Worm (Caenorhabditis elegans) whole organism, L1 larva: ENCODE results near the gene F14H8.4.

Source experiments
- C34B4.2 ChIP-seq: sonication (generic microtip); optimal IDR thresholded peaks from 2 replicates; lab custom pipeline; 2017; ENCODE audit warnings: mild to moderate bottlenecking, missing genetic modification characterization, missing compliant biosample characterization
- aly-2 ChIP-seq: fragments of 150-350 bp; optimal IDR thresholded peaks from 2 replicates; lab custom pipeline; 2014; ENCODE audit warnings: missing biosample characterization, missing genetic modification characterization
- ama-1 ChIP-seq: fragments of 150-350 bp; optimal IDR thresholded peaks from 2 replicates; lab custom pipeline; 2014
- blmp-1 ChIP-seq: fragments of 150-350 bp; optimal IDR thresholded peaks from 2 replicates; lab custom pipeline; 2014; ENCODE audit warnings: missing biosample characterization, missing genetic modification characterization
- ceh-88 ChIP-seq: fragments of 200-800 bp; sonication (Bioruptor generic); IDR thresholded peaks from 2 replicates; pipeline ENCODE4 v1.3.6; 2022; ENCODE audit warnings: missing genetic modification characterization, missing compliant biosample characterization
- ceh-90 ChIP-seq: sonication (generic microtip); optimal IDR thresholded peaks from 2 replicates; lab custom pipeline; 2016; ENCODE audit warnings: missing genetic modification characterization, missing compliant biosample characterization
- ces-1 ChIP-seq: fragments of 150-350 bp; optimal IDR thresholded peaks from 2 replicates; lab custom pipeline; 2014; ENCODE audit warnings: missing biosample characterization, missing genetic modification reagents, missing genetic modification characterization
- dpl-1 ChIP-seq, 3 experiments: fragments of 150-350 bp in 2 of 3; sonication (generic microtip) in 1 of 3; optimal IDR thresholded peaks; 2 replicates each; lab custom pipeline; 2014 to 2017; ENCODE audit warnings: missing biosample characterization in 3 of 3, missing genetic modification characterization in 3 of 3, missing genetic modification reagents in 3 of 3
- dsc-1 ChIP-seq: sonication (generic microtip); optimal IDR thresholded peaks from 2 replicates; lab custom pipeline; 2016; ENCODE audit warnings: mild to moderate bottlenecking, missing genetic modification characterization, missing compliant biosample characterization
- efl-1 ChIP-seq, 4 experiments: fragments of 150-350 bp; optimal IDR thresholded peaks in 3 of 4; peaks in 1 of 4; 1 replicate in 1 of 4; 2 replicates in 3 of 4; lab custom pipeline; 2014; ENCODE audit warnings: missing biosample characterization in 2 of 4, missing genetic modification characterization in 2 of 4, missing genetic modification reagents in 2 of 4
- efl-3 ChIP-seq: fragments of 200-800 bp; sonication (Bioruptor generic); optimal IDR thresholded peaks from 2 replicates; lab custom pipeline; 2018; ENCODE audit warnings: mild to moderate bottlenecking, missing genetic modification characterization, missing compliant biosample characterization
- egl-13 ChIP-seq: sonication (generic microtip); optimal IDR thresholded peaks from 2 replicates; lab custom pipeline; 2016; ENCODE audit warnings: missing genotype, missing genetic modification reagents, missing genetic modification characterization, missing compliant biosample characterization
- egl-27 ChIP-seq, 2 experiments: fragments of 150-350 bp in 1 of 2; sonication (generic microtip); optimal IDR thresholded peaks; 3 replicates each; lab custom pipeline; 2017 to 2018; ENCODE audit warnings: missing biosample characterization in 2 of 2, missing genetic modification characterization in 2 of 2, missing genetic modification reagents in 2 of 2
- elt-2 ChIP-seq: sonication (generic microtip); optimal IDR thresholded peaks from 2 replicates; lab custom pipeline; 2016; ENCODE audit warnings: missing genetic modification characterization, mild to moderate bottlenecking, inconsistent platforms, missing compliant biosample characterization, missing genetic modification reagents
- fkh-10 ChIP-seq: sonication (generic microtip); optimal IDR thresholded peaks from 2 replicates; lab custom pipeline; 2017; ENCODE audit warnings: missing biosample characterization, missing genetic modification reagents, missing genetic modification characterization
- fkh-4 ChIP-seq: sonication (generic microtip); optimal IDR thresholded peaks from 2 replicates; lab custom pipeline; 2016; ENCODE audit warnings: missing compliant biosample characterization, missing genetic modification characterization, borderline replicate concordance
- fkh-8 ChIP-seq: sonication (generic microtip); optimal IDR thresholded peaks from 2 replicates; lab custom pipeline; 2016; ENCODE audit warnings: mild to moderate bottlenecking, missing genetic modification characterization, missing compliant biosample characterization
- hlh-17 ChIP-seq: fragments of 200-800 bp; sonication (Bioruptor generic); optimal IDR thresholded peaks from 2 replicates; lab custom pipeline; 2018; ENCODE audit warnings: missing genetic modification characterization, mild to moderate bottlenecking, missing compliant biosample characterization, moderate library complexity, borderline replicate concordance
- hlh-4 ChIP-seq: sonication (generic microtip); optimal IDR thresholded peaks from 2 replicates; lab custom pipeline; 2016; ENCODE audit warnings: mild to moderate bottlenecking, missing genetic modification characterization, missing compliant biosample characterization
- hpl-2 ChIP-seq: fragments of 150-350 bp; optimal IDR thresholded peaks from 2 replicates; lab custom pipeline; 2014; ENCODE audit warnings: missing biosample characterization, missing genetic modification reagents, missing genetic modification characterization
- irx-1 ChIP-seq: sonication (generic microtip); optimal IDR thresholded peaks from 2 replicates; lab custom pipeline; 2016; ENCODE audit warnings: missing genetic modification characterization, missing compliant biosample characterization
- isw-1 ChIP-seq: fragments of 200-800 bp; sonication (Bioruptor generic); IDR thresholded peaks from 2 replicates; pipeline ENCODE4 v1.3.6; 2022; ENCODE audit warnings: missing genetic modification characterization, missing compliant biosample characterization
- lin-15B ChIP-seq: fragments of 150-350 bp; sonication (generic microtip); optimal IDR thresholded peaks from 3 replicates; lab custom pipeline; 2014; ENCODE audit warnings: missing biosample characterization, missing genetic modification characterization
- lin-39 ChIP-seq: fragments of 150-350 bp; optimal IDR thresholded peaks from 2 replicates; lab custom pipeline; 2014; ENCODE audit warnings: missing biosample characterization, missing genetic modification reagents, missing genetic modification characterization
- lsy-2 ChIP-seq, 2 experiments: fragments of 150-350 bp; optimal IDR thresholded peaks; 2 replicates each; lab custom pipeline; 2014; ENCODE audit warnings: missing biosample characterization in 2 of 2, missing genetic modification characterization in 2 of 2
- mab-9 ChIP-seq: fragments of 200-800 bp; sonication (Bioruptor generic); IDR thresholded peaks from 2 replicates; pipeline ENCODE4 v1.3.6; 2022; ENCODE audit warnings: missing genetic modification reagents, missing genetic modification characterization, missing compliant biosample characterization
- mdl-1 ChIP-seq, 2 experiments: fragments of 150-350 bp; optimal IDR thresholded peaks; 2 replicates each; lab custom pipeline; 2014 to 2017; ENCODE audit warnings: missing biosample characterization in 2 of 2, missing genetic modification characterization in 2 of 2, inconsistent platforms in 1 of 2
- mep-1 ChIP-seq: fragments of 150-350 bp; optimal IDR thresholded peaks from 2 replicates; lab custom pipeline; 2014; ENCODE audit warnings: missing biosample characterization, missing genetic modification characterization
- nhr-11 ChIP-seq: fragments of 150-350 bp; optimal IDR thresholded peaks from 2 replicates; lab custom pipeline; 2014; ENCODE audit warnings: missing biosample characterization, missing genetic modification characterization
- nhr-12 ChIP-seq: sonication (generic microtip); optimal IDR thresholded peaks from 2 replicates; lab custom pipeline; 2017; ENCODE audit warnings: missing biosample characterization, missing genetic modification characterization
- nhr-19 ChIP-seq: fragments of 200-800 bp; sonication (Bioruptor generic); conservative IDR thresholded peaks from 2 replicates; pipeline ENCODE4 v1.3.6; 2022; ENCODE audit warnings: missing genetic modification characterization, missing compliant biosample characterization
- nhr-20 ChIP-seq: sonication (generic microtip); optimal IDR thresholded peaks from 2 replicates; lab custom pipeline; 2016; ENCODE audit warnings: mild to moderate bottlenecking, missing genetic modification characterization, missing compliant biosample characterization
- nhr-28 ChIP-seq: fragments of 150-350 bp; optimal IDR thresholded peaks from 2 replicates; lab custom pipeline; 2014; ENCODE audit warnings: missing biosample characterization, missing genetic modification characterization
- nhr-47 ChIP-seq: sonication (generic microtip); optimal IDR thresholded peaks from 2 replicates; lab custom pipeline; 2016; ENCODE audit warnings: mild to moderate bottlenecking, missing genetic modification characterization, moderate library complexity, missing compliant biosample characterization
- nhr-71 ChIP-seq: sonication (generic microtip); optimal IDR thresholded peaks from 2 replicates; lab custom pipeline; 2016; ENCODE audit warnings: mild to moderate bottlenecking, missing genetic modification characterization, moderate library complexity, missing compliant biosample characterization
- nhr-76 ChIP-seq: sonication (generic microtip); optimal IDR thresholded peaks from 2 replicates; lab custom pipeline; 2017; ENCODE audit warnings: missing biosample characterization, missing genetic modification characterization
- nhr-77 ChIP-seq: fragments of 150-350 bp; optimal IDR thresholded peaks from 2 replicates; lab custom pipeline; 2014; ENCODE audit warnings: missing biosample characterization, missing genetic modification characterization
- pax-3 ChIP-seq: fragments of 200-800 bp; sonication (Bioruptor generic); optimal IDR thresholded peaks from 2 replicates; lab custom pipeline; 2018; ENCODE audit warnings: mild to moderate bottlenecking, missing genetic modification characterization, moderate library complexity, missing compliant biosample characterization
- pqm-1 ChIP-seq: sonication (generic microtip); optimal IDR thresholded peaks from 3 replicates; lab custom pipeline; 2017; ENCODE audit warnings: missing biosample characterization, missing genetic modification characterization
- snpc-4 ChIP-seq: fragments of 150-350 bp; optimal IDR thresholded peaks from 2 replicates; lab custom pipeline; 2014; ENCODE audit warnings: missing biosample characterization, missing genetic modification characterization
- snu-23 ChIP-seq: sonication (generic microtip); optimal IDR thresholded peaks from 2 replicates; lab custom pipeline; 2016; ENCODE audit warnings: missing genetic modification characterization, missing compliant biosample characterization
- sox-4 ChIP-seq: sonication (generic microtip); optimal IDR thresholded peaks from 2 replicates; lab custom pipeline; 2016; ENCODE audit warnings: missing genetic modification characterization, missing compliant biosample characterization
- sptf-1 ChIP-seq: fragments of 150-350 bp; optimal IDR thresholded peaks from 2 replicates; lab custom pipeline; 2014; ENCODE audit warnings: missing biosample characterization, missing genetic modification characterization
- swsn-7 ChIP-seq: sonication (generic microtip); optimal IDR thresholded peaks from 2 replicates; lab custom pipeline; 2016; ENCODE audit warnings: missing genetic modification characterization, missing compliant biosample characterization
- tbx-2 ChIP-seq: sonication (generic microtip); optimal IDR thresholded peaks from 2 replicates; lab custom pipeline; 2016; ENCODE audit warnings: missing genetic modification characterization, missing compliant biosample characterization
- unc-62 ChIP-seq: fragments of 150-350 bp; optimal IDR thresholded peaks from 2 replicates; lab custom pipeline; 2014; ENCODE audit warnings: missing biosample characterization, missing genetic modification reagents, missing genetic modification characterization
- vab-15 ChIP-seq: sonication (generic microtip); optimal IDR thresholded peaks from 2 replicates; lab custom pipeline; 2017; ENCODE audit warnings: missing genotype, mild to moderate bottlenecking, missing genetic modification characterization, missing compliant biosample characterization
- xbp-1 ChIP-seq: sonication (generic microtip); optimal IDR thresholded peaks from 2 replicates; lab custom pipeline; 2016; ENCODE audit warnings: missing genetic modification characterization, missing compliant biosample characterization
- zag-1 ChIP-seq: fragments of 150-350 bp; optimal IDR thresholded peaks from 2 replicates; lab custom pipeline; 2014; ENCODE audit warnings: missing biosample characterization, missing genetic modification characterization
- zip-4 ChIP-seq: fragments of 200-800 bp; sonication (Bioruptor generic); optimal IDR thresholded peaks from 2 replicates; lab custom pipeline; 2018; ENCODE audit warnings: mild to moderate bottlenecking, missing genetic modification characterization, moderate library complexity, missing compliant biosample characterization
- ztf-4 ChIP-seq: fragments of 150-350 bp; optimal IDR thresholded peaks from 2 replicates; lab custom pipeline; 2014; ENCODE audit warnings: missing biosample characterization, missing genetic modification characterization

Gene F14H8.4

DNA sequence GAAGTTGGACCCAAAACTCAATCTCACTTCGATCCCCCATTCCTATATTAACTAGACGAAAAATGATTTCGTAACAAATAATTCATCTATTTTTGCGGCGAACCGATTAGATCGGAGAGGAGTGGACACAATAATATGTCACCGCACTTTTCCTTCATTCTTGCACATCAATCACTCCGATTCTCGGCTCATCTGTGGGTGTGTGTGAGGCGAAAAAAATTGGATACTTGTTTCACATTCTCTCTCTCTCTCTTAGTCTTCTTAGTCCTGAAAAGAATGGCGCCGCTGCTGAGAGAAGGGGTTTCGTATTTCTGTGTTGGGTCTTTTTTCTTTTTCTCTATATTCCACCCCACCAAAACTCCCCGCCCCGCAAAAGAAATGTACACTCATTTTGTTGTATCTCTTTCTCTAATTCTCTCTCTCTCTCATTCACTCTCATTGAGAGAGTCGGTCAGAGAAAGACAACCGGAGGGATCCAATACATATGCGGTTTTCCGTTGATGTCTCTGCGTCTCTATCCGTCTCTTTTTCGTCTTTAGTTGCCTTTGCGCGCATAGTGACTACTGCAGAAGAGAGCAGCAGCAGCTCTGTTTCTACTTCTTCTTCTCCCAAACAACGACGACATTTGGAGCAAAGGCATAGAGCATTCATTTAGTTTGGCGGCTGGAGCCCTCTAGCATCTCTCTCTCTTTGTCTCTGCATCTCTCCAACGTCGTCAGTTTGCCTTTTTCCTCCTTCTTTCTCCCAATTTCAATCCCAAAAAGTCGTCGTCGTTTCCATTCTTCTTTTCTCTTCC lies 47.6 kb downstream of the F14H8.4 start, which contains the start of gene unc-76 (continued):
- TF ChIP-seq swsn-7 (tag; lab: Kevin White, UChicago) (peak; percentile 90), ceh-90 (no peak), nhr-71 (tag; lab: Kevin White, UChicago) (peak; percentile 94), lin-39 (peak; percentile 63), tbx-2 (tag; lab: Kevin White, UChicago) (peak; percentile 91), vab-15 (tag; lab: Kevin White, UChicago) (no peak), egl-27 (tag; optimal IDR thresholded peaks at IDR 0.05; lab: Kevin White, UChicago) (peak; percentile 58 to 76), ceh-88 (GFP tag; lab: Robert Waterston, UW) (no peak; the same call in 1 of the 2 replicates), ztf-4 (tag; lab: Kevin White, UChicago) (peak; percentile 53), mdl-1 (tag; optimal IDR thresholded peaks at IDR 0.05; lab: Kevin White, UChicago) (peak in 1 of 2 experiments; percentile 50), hpl-2 (GFP tag; lab: Kevin White, UChicago) (no peak), nhr-20 (peak; percentile 81), nhr-76 (no peak), nhr-47 (tag; lab: Kevin White, UChicago) (peak; percentile 88), efl-3 (GFP tag; lab: Kevin White, UChicago) (no peak), pax-3 (tag; lab: Kevin White, UChicago) (peak; percentile 88), hlh-4 (no peak), C34B4.2 (tag; lab: Kevin White, UChicago) (no peak), nhr-11 (tag; lab: Kevin White, UChicago) (peak; percentile 63), fkh-8 (tag; lab: Kevin White, UChicago) (peak; percentile 95), mab-9 (GFP tag; lab: Robert Waterston, UW) (peak; percentile 74), nhr-12 (tag; lab: Kevin White, UChicago) (no peak), elt-2 (no peak), fkh-10 (GFP tag; lab: Kevin White, UChicago) (peak; percentile 56), nhr-28 (no peak), fkh-4 (tag; lab: Kevin White, UChicago) (peak; percentile 40), dpl-1 (GFP tag; optimal IDR thresholded peaks at IDR 0.05; lab: Kevin White, UChicago) (peak; percentile 49 to 59 (median 57)), egl-13 (no peak), hlh-17 (no peak), zag-1 (tag; lab: Kevin White, UChicago) (peak; percentile 91), irx-1 (peak; percentile 80), dsc-1 (peak; percentile 89), ama-1 (lab: Kevin White, UChicago) (no peak), xbp-1 (tag; lab: Kevin White, UChicago) (peak; percentile 80), aly-2 (tag; lab: Kevin White, UChicago) (peak; percentile 41), unc-62 (GFP tag; lab: Kevin White, UChicago) (no peak), lsy-2 (tag; optimal IDR thresholded peaks at IDR 0.05; lab: Kevin White, UChicago) (peak; percentile 76 to 87), ces-1 (no peak), efl-1 (optimal IDR thresholded peaks at IDR 0.05; lab: Kevin White, UChicago) (peak; percentile 76 to 80), efl-1 (GFP tag; optimal IDR thresholded peaks at IDR 0.05 in 1 of 2; lab: Kevin White, UChicago) (peak; percentile 52 to 94), snpc-4 (peak; percentile 40), isw-1 (GFP tag; lab: Robert Waterston, UW) (peak; percentile 68), snu-23 (peak; percentile 90), lin-15B (tag; lab: Kevin White, UChicago) (peak; percentile 29), nhr-19 (peak; percentile 81), pqm-1 (tag; lab: Kevin White, UChicago) (no peak), zip-4 (no peak), blmp-1 (tag; lab: Kevin White, UChicago) (peak; percentile 36), sptf-1 (tag; lab: Kevin White, UChicago) (no peak), nhr-77 (tag; lab: Kevin White, UChicago) (peak; percentile 71), sox-4 (tag; lab: Kevin White, UChicago) (peak; percentile 14), mep-1 (peak; percentile 92)
